Worm (Caenorhabditis elegans) whole organism, L3 larva: ENCODE measurements around the gene try-3.

Experiments used
- ceh-82 ChIP-seq: fragments of 150-350 bp; optimal IDR thresholded peaks from 2 replicates; lab custom pipeline; 2014; ENCODE audit warnings: missing biosample characterization, missing genetic modification characterization
- elt-3 ChIP-seq, 3 experiments: fragments of 150-350 bp in 1 of 3; sonication (generic microtip) in 2 of 3; optimal IDR thresholded peaks; 2 replicates in 2 of 3; 4 replicates in 1 of 3; lab custom pipeline; 2014 to 2017; ENCODE audit warnings: missing biosample characterization in 3 of 3, missing genetic modification characterization in 3 of 3
- lin-15B ChIP-seq: fragments of 150-350 bp; optimal IDR thresholded peaks from 2 replicates; lab custom pipeline; 2014; ENCODE audit warnings: missing biosample characterization, missing genetic modification characterization
- lin-39 ChIP-seq: fragments of 150-350 bp; optimal IDR thresholded peaks from 2 replicates; lab custom pipeline; 2018; ENCODE audit warnings: missing biosample characterization, missing genetic modification reagents, missing genetic modification characterization
- nhr-237 ChIP-seq: fragments of 150-350 bp; optimal IDR thresholded peaks from 2 replicates; lab custom pipeline; 2014; ENCODE audit warnings: missing biosample characterization, missing genetic modification characterization
- pha-4 ChIP-seq: fragments of 150-350 bp; optimal IDR thresholded peaks from 2 replicates; lab custom pipeline; 2014; ENCODE audit warnings: missing biosample characterization, missing genetic modification reagents, missing genetic modification characterization
- pqm-1 ChIP-seq: fragments of 150-350 bp; optimal IDR thresholded peaks from 2 replicates; lab custom pipeline; 2017; ENCODE audit warnings: missing biosample characterization, missing genetic modification characterization, inconsistent platforms
- snpc-4 ChIP-seq: fragments of 150-350 bp; optimal IDR thresholded peaks from 2 replicates; lab custom pipeline; 2014; ENCODE audit warnings: missing biosample characterization, missing genetic modification characterization
- zag-1 ChIP-seq: fragments of 150-350 bp; optimal IDR thresholded peaks from 2 replicates; lab custom pipeline; 2014; ENCODE audit warnings: missing biosample characterization, missing genetic modification characterization

- no peak for TF ChIP-seq snpc-4 (tag; lab: Kevin White, UChicago)
- TF ChIP-seq zag-1 (tag; lab: Kevin White, UChicago): no peak
- TF ChIP-seq nhr-237 (tag; lab: Kevin White, UChicago): no peak
- no peak for TF ChIP-seq pqm-1
- no peak for TF ChIP-seq lin-39
- no peak for TF ChIP-seq pha-4 (tag; lab: Kevin White, UChicago)
- TF ChIP-seq ceh-82 (tag; lab: Kevin White, UChicago): no peak
- no peak for TF ChIP-seq elt-3 (tag; optimal IDR thresholded peaks at IDR 0.05; lab: Kevin White, UChicago)
- TF ChIP-seq lin-15B: no peak
Measured at ce11 chrIV:6602376-6602775, 45.4 kb downstream of the try-3 start, which contains the start of gene F15B10.3.
